Worm (Caenorhabditis elegans): ENCODE data around the gene snpc-3.1.

The snpc-3.1 gene

ce11 chrIV:5494099-5494498 lies 8.0 kb upstream of the snpc-3.1 start:
- TF ChIP-seq mel-28 (tag; optimal IDR thresholded peaks at IDR 0.05; ENCODE audit: borderline replicate concordance) (no peak), ztf-6 (GFP tag; IDR thresholded peaks at IDR 0.05) (no peak), egrh-3 (GFP tag; IDR thresholded peaks at IDR 0.05) (no peak), tbx-9 (tag; optimal IDR thresholded peaks at IDR 0.05; ENCODE audit: borderline replicate concordance) (no peak), ceh-58 (GFP tag; IDR thresholded peaks at IDR 0.05) (no peak), F33H1.4 (GFP tag; IDR thresholded peaks at IDR 0.05) (no peak), lin-54 (GFP tag; optimal IDR thresholded peaks at IDR 0.05) (no peak), pbrm-1 (GFP tag; IDR thresholded peaks at IDR 0.05) (no peak), ceh-100 (GFP tag; IDR thresholded peaks at IDR 0.05) (no peak), bed-2 (GFP tag; IDR thresholded peaks at IDR 0.05) (no peak), tlf-1 (GFP tag; optimal IDR thresholded peaks at IDR 0.05) (no peak), attf-6 (GFP tag; IDR thresholded peaks at IDR 0.05) (no peak), nhr-120 (GFP tag; IDR thresholded peaks at IDR 0.05) (no peak), ztf-25 (GFP tag; IDR thresholded peaks at IDR 0.05) (no peak), ceh-91 (GFP tag; IDR thresholded peaks at IDR 0.05) (no peak)

DNA sequence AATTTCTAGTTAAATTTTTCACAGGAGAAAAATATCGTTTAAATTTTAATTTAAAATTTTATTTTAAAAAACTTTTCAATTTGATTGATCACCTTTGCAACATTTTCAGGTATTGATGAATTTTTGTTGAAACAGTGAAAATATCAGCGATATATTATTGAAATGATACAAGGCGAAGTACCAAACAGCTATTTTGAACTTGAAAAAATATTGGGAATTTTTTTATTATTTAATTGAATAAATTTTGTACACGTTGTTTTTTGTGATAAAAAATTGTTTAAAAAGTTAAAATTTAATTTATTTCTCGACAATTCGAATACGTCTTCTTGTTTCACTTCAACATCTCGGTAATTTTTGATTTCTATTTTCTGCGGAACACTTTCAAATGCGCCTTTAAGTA lies 7.6 kb upstream of the snpc-3.1 start, which contains the start of gene B0273.1:
B0273.1 (plus strand) TSS at position 301 of the 400 bp plus-strand sequence.
- TF ChIP-seq hlh-26 (GFP tag; conservative IDR thresholded peaks at IDR 0.05) = no peak
- TF ChIP-seq Y56A3A.18 (GFP tag; IDR thresholded peaks at IDR 0.05) = no peak
- TF ChIP-seq atf-7 (tag; optimal IDR thresholded peaks at IDR 0.05) = no peak
- no peak for TF ChIP-seq F23B12.7 (tag; optimal IDR thresholded peaks at IDR 0.05; ENCODE audit: insufficient read depth)
- TF ChIP-seq aptf-2 (GFP tag; conservative IDR thresholded peaks at IDR 0.05) = no peak
- no peak for TF ChIP-seq mxl-1 (tag; optimal IDR thresholded peaks at IDR 0.05)
- TF ChIP-seq lin-40 (tag; optimal IDR thresholded peaks at IDR 0.05) = no peak
- no peak for TF ChIP-seq unc-130 (GFP tag; optimal IDR thresholded peaks at IDR 0.05)
- no peak for TF ChIP-seq nhr-27 (tag; optimal IDR thresholded peaks at IDR 0.05)
- no peak for TF ChIP-seq let-526 (GFP tag; IDR thresholded peaks at IDR 0.05)
- TF ChIP-seq egrh-3 (GFP tag; IDR thresholded peaks at IDR 0.05) = no peak
- TF ChIP-seq pha-4 (tag; optimal IDR thresholded peaks at IDR 0.05) = no peak
- TF ChIP-seq lag-1 (GFP tag; IDR thresholded peaks at IDR 0.05) = no peak
- no peak for TF ChIP-seq sptf-2 (GFP tag; optimal IDR thresholded peaks at IDR 0.05)
- no peak for TF ChIP-seq ztf-6 (GFP tag; IDR thresholded peaks at IDR 0.05)
- no peak for TF ChIP-seq egl-44 (GFP tag; IDR thresholded peaks at IDR 0.05)

DNA sequence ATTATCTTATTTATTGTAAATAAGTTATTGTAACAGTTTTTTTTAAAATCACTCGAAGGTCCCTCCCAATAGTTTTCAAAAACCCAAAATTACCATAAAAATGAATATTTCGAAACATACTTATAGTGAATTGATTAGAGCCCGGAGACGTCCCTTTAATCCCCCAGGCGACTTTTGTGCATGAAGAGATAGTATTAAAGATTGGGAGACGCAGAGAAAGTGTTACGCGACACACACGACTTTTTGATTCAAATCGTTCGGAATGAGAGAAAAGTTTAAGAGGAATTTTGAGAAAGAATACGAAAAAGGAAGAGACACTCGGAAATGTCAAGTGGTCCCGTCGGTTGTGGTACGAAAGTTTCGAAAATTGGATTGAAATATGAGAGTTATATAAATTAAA lies 7.1 kb upstream of the snpc-3.1 start:
- TF ChIP-seq madf-3 (GFP tag; IDR thresholded peaks at IDR 0.05) = no peak
- peak; percentile 61 for TF ChIP-seq hmg-1.2 (GFP tag; IDR thresholded peaks at IDR 0.05)

ce11 chrIV:5492196-5492595 lies 6.1 kb upstream of the snpc-3.1 start:
- TF ChIP-seq xnd-1 (tag; optimal IDR thresholded peaks at IDR 0.05) (no peak), hsf-1 (GFP tag; IDR thresholded peaks at IDR 0.05) (no peak), dox-1 (GFP tag; IDR thresholded peaks at IDR 0.05) (no peak), hrde-1 (tag; optimal IDR thresholded peaks at IDR 0.05; ENCODE audit: borderline replicate concordance) (no peak), ceh-27 (GFP tag; optimal IDR thresholded peaks at IDR 0.05) (no peak), Y53G8AR.9 (GFP tag; conservative IDR thresholded peaks at IDR 0.05) (no peak), lin-54 (GFP tag; optimal IDR thresholded peaks at IDR 0.05) (no peak)
